Worm (Caenorhabditis elegans) whole organism, young adult: Measurements from ENCODE around the gene R08C7.12.
A peak's percentile ranks its signal among the peaks of the same experiment; 100 is the strongest.

Experiments
- F10E7.11 ChIP-seq: sonication (generic microtip); optimal IDR thresholded peaks from 2 replicates; lab custom pipeline; 2017; ENCODE audit warnings: mild to moderate bottlenecking, missing genetic modification characterization, moderate library complexity, missing compliant biosample characterization
- F37B4.10 ChIP-seq: fragments of 200-800 bp; sonication (Bioruptor generic); IDR thresholded peaks from 2 replicates; pipeline ENCODE4 v1.3.6; 2022; ENCODE audit warnings: missing genetic modification characterization, missing compliant biosample characterization
- F57C9.4 ChIP-seq: sonication (generic microtip); optimal IDR thresholded peaks from 2 replicates; lab custom pipeline; 2017; ENCODE audit warnings: mild to moderate bottlenecking, missing genetic modification characterization, missing compliant biosample characterization
- bed-1 ChIP-seq: fragments of 200-800 bp; sonication (Bioruptor generic); IDR thresholded peaks from 2 replicates; pipeline ENCODE4 v1.3.6; 2022; ENCODE audit warnings: missing genetic modification reagents, missing genetic modification characterization, missing compliant biosample characterization
- die-1 ChIP-seq: sonication (generic microtip); optimal IDR thresholded peaks from 2 replicates; lab custom pipeline; 2016; ENCODE audit warnings: missing genotype, mild to moderate bottlenecking, missing genetic modification characterization, missing compliant biosample characterization
- him-1 ChIP-seq: sonication (generic microtip); optimal IDR thresholded peaks from 2 replicates; lab custom pipeline; 2016; ENCODE audit warnings: missing genotype, missing genetic modification reagents, missing genetic modification characterization, missing compliant biosample characterization
- sptf-2 ChIP-seq: fragments of 200-800 bp; sonication (Bioruptor generic); optimal IDR thresholded peaks from 2 replicates; lab custom pipeline; 2018; ENCODE audit warnings: mild to moderate bottlenecking, missing genetic modification characterization, missing compliant biosample characterization
- zfh-2 ChIP-seq: fragments of 200-800 bp; sonication (Bioruptor generic); conservative IDR thresholded peaks from 2 replicates; pipeline ENCODE4 v1.3.6; 2022; ENCODE audit warnings: missing genetic modification reagents, missing genetic modification characterization, missing compliant biosample characterization
- ztf-22 ChIP-seq: fragments of 200-800 bp; sonication (Bioruptor generic); optimal IDR thresholded peaks from 2 replicates; lab custom pipeline; 2018; ENCODE audit warnings: mild to moderate bottlenecking, missing genetic modification characterization, moderate library complexity, missing compliant biosample characterization
- ztf-26 ChIP-seq: sonication (generic microtip); optimal IDR thresholded peaks from 2 replicates; lab custom pipeline; 2017; ENCODE audit warnings: missing genetic modification characterization, missing compliant biosample characterization

DNA sequence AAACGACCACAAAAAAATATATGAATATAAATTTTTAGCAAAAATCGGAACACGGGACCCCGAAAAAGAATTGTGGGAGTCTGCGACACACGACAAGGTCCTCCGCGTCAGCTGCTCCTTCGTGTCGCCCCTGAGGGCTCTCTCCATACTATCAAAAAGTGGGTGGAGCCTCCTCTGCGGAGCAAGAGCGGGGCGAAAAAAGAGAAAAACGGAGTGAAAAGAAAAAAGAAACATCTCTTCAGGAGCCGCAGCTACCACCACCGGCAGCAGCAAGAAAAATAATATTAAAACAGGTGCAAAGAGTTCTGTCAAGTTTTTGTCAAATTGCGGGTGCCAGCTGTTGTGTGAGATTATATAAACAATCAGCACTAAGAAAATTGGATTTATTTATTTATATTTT, 57.1 kb downstream of the R08C7.12 start, which contains the start of gene gbb-2:
- TF ChIP-seq F37B4.10 (GFP tag; lab: Robert Waterston, UW), result no peak
- TF ChIP-seq die-1 (tag; lab: Kevin White, UChicago), result no peak
- TF ChIP-seq ztf-26 (tag; lab: Kevin White, UChicago), result no peak
- no peak for TF ChIP-seq him-1 (tag; lab: Kevin White, UChicago)
- no peak for TF ChIP-seq sptf-2 (GFP tag; lab: Kevin White, UChicago)
- TF ChIP-seq F10E7.11 (tag; lab: Kevin White, UChicago), result no peak
- no peak for TF ChIP-seq ztf-22 (GFP tag; lab: Kevin White, UChicago)
- TF ChIP-seq zfh-2 (GFP tag; lab: Robert Waterston, UW), result peak; percentile 50; the same call in 1 of the 2 replicates
- no peak for TF ChIP-seq F57C9.4
- no peak for TF ChIP-seq bed-1 (GFP tag; lab: Robert Waterston, UW)
